Worm (Caenorhabditis elegans): Measurements from ENCODE around the gene ced-5.

DNA sequence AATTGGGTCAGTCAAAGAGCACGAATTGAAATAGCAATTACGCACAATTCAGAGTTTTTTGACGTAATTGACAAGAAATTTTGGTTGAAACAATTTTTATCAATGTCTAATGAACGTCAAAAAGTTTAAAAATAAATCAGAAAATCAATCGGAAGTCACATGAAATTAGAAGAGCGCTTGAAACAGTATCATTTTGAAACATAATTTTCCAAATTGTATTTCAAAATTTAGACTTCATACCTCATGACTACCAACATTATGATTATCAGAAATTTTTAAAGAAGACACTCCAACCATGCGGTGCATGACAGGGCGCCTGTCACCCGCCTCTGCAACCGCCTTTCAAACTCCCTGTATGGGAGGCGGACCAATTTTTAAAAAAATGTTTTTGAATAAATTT, 29.4 kb downstream of the ced-5 start:
- TF ChIP-seq nhr-90 (tag; optimal IDR thresholded peaks at IDR 0.05) (no peak), pbrm-1 (GFP tag; IDR thresholded peaks at IDR 0.05) (no peak), ztf-18 (tag; optimal IDR thresholded peaks at IDR 0.05) (no peak), tlf-1 (GFP tag; optimal IDR thresholded peaks at IDR 0.05) (no peak), unc-130 (GFP tag; optimal IDR thresholded peaks at IDR 0.05) (no peak), lin-54 (GFP tag; optimal IDR thresholded peaks at IDR 0.05) (no peak), lin-35 (GFP tag; optimal IDR thresholded peaks at IDR 0.05) (no peak), F23B12.7 (tag; optimal IDR thresholded peaks at IDR 0.05; ENCODE audit: insufficient read depth) (no peak), egrh-3 (GFP tag; IDR thresholded peaks at IDR 0.05) (no peak), akir-1 (GFP tag; optimal IDR thresholded peaks at IDR 0.05) (no peak)

All from whole organism, young adult.